Worm (Caenorhabditis elegans): ENCODE data around the gene K08B12.1.

K08B12.1 gene

ce11 chrV:6226530-6227125, 32.5 kb upstream of the K08B12.1 start, which contains the start of gene W06H8.6:
Gene W06H8.6 (minus strand): TSS chrV:6227010.
- no peak for TF ChIP-seq ceh-45 (GFP tag; IDR thresholded peaks at IDR 0.05)
- TF ChIP-seq hlh-8 (tag; optimal IDR thresholded peaks at IDR 0.05): no peak
- TF ChIP-seq ceh-2 (tag; optimal IDR thresholded peaks at IDR 0.05): no peak
- TF ChIP-seq unc-86 (tag; optimal IDR thresholded peaks at IDR 0.05): no peak
- TF ChIP-seq eyg-1 (tag; optimal IDR thresholded peaks at IDR 0.05): no peak
- TF ChIP-seq tbx-7 (tag; optimal IDR thresholded peaks at IDR 0.05): no peak
- no peak for TF ChIP-seq ref-2 (tag; optimal IDR thresholded peaks at IDR 0.05)
- TF ChIP-seq pha-4 (tag; optimal IDR thresholded peaks at IDR 0.05): no peak
- TF ChIP-seq ceh-30 (tag; optimal IDR thresholded peaks at IDR 0.05): no peak
- no peak for TF ChIP-seq fkh-6 (tag; optimal IDR thresholded peaks at IDR 0.05)
- TF ChIP-seq zip-5 (tag; optimal IDR thresholded peaks at IDR 0.05): no peak
- no peak for TF ChIP-seq pax-1 (tag; optimal IDR thresholded peaks at IDR 0.05)
- no peak for TF ChIP-seq sox-2 (GFP tag; IDR thresholded peaks at IDR 0.05)

ce11 chrV:6227326-6228246, 31.6 kb upstream of the K08B12.1 start:
- TF ChIP-seq C38D4.7 (GFP tag; optimal IDR thresholded peaks at IDR 0.05) (no peak), pros-1 (tag; optimal IDR thresholded peaks at IDR 0.05) (peak; percentile 99), pag-3 (tag; optimal IDR thresholded peaks at IDR 0.05; ENCODE audit: borderline replicate concordance) (no peak), K09A11.1 (tag; optimal IDR thresholded peaks at IDR 0.05; ENCODE audit: insufficient read depth) (peak; percentile 54), dve-1 (tag; optimal IDR thresholded peaks at IDR 0.05) (peak; percentile 71), che-1 (tag; optimal IDR thresholded peaks at IDR 0.05) (no peak), pha-2 (tag; optimal IDR thresholded peaks at IDR 0.05) (peak; percentile 62), rnt-1 (tag; optimal IDR thresholded peaks at IDR 0.05) (peak; percentile 76), npax-4 (tag; optimal IDR thresholded peaks at IDR 0.05) (no peak), hlh-6 (tag; optimal IDR thresholded peaks at IDR 0.05) (peak; percentile 29), C08G9.2 (tag; optimal IDR thresholded peaks at IDR 0.05) (peak; percentile 64), pax-1 (tag; optimal IDR thresholded peaks at IDR 0.05) (peak; percentile 47), ceh-18 (tag; optimal IDR thresholded peaks at IDR 0.05) (peak; percentile 98), fax-1 (tag; optimal IDR thresholded peaks at IDR 0.05) (peak; percentile 39), K02D7.2 (tag; optimal IDR thresholded peaks at IDR 0.05) (no peak), ceh-9 (tag; optimal IDR thresholded peaks at IDR 0.05) (no peak), hlh-30 (tag; optimal IDR thresholded peaks at IDR 0.05; ENCODE audit: insufficient read depth) (peak; percentile 91), dmd-4 (tag; optimal IDR thresholded peaks at IDR 0.05; ENCODE audit: borderline replicate concordance) (no peak), unc-42 (tag; optimal IDR thresholded peaks at IDR 0.05) (peak; percentile 84), tbx-2 (tag; optimal IDR thresholded peaks at IDR 0.05) (peak; percentile 90), pqm-1 (tag; optimal IDR thresholded peaks at IDR 0.05) (peak; percentile 48), ceh-48 (tag; optimal IDR thresholded peaks at IDR 0.05) (peak; percentile 72), hlh-15 (tag; optimal IDR thresholded peaks at IDR 0.05) (no peak), madf-2 (tag; optimal IDR thresholded peaks at IDR 0.05) (peak; percentile 50), eyg-1 (tag; optimal IDR thresholded peaks at IDR 0.05) (peak; percentile 31), unc-86 (tag; optimal IDR thresholded peaks at IDR 0.05) (peak; percentile 69), ceh-45 (GFP tag; IDR thresholded peaks at IDR 0.05) (no peak), ceh-6 (GFP tag; optimal IDR thresholded peaks at IDR 0.05) (no peak), hlh-8 (tag; optimal IDR thresholded peaks at IDR 0.05) (peak; percentile 88), ceh-24 (tag; optimal IDR thresholded peaks at IDR 0.05) (no peak), pha-4 (tag; optimal IDR thresholded peaks at IDR 0.05) (no peak), syd-9 (tag; optimal IDR thresholded peaks at IDR 0.05) (peak; percentile 74), sdc-2 (tag; optimal IDR thresholded peaks at IDR 0.05) (peak; percentile 24), pat-9 (tag; optimal IDR thresholded peaks at IDR 0.05) (peak; percentile 61), lin-11 (tag; optimal IDR thresholded peaks at IDR 0.05) (no peak), T23F11.4 (GFP tag; optimal IDR thresholded peaks at IDR 0.05) (peak; percentile 35), Y22D7AL.16 (tag; optimal IDR thresholded peaks at IDR 0.05) (no peak), gmeb-2 (tag; optimal IDR thresholded peaks at IDR 0.05) (no peak), ceh-19 (GFP tag; optimal IDR thresholded peaks at IDR 0.05) (peak; percentile 17), ztf-16 (tag; optimal IDR thresholded peaks at IDR 0.05) (peak; percentile 37)
